Fruit fly (Drosophila melanogaster): Measurements from ENCODE around the gene CG42488.
A peak's percentile ranks its signal among the peaks of the same experiment; 100 is the strongest.

CG42488 gene

DNA sequence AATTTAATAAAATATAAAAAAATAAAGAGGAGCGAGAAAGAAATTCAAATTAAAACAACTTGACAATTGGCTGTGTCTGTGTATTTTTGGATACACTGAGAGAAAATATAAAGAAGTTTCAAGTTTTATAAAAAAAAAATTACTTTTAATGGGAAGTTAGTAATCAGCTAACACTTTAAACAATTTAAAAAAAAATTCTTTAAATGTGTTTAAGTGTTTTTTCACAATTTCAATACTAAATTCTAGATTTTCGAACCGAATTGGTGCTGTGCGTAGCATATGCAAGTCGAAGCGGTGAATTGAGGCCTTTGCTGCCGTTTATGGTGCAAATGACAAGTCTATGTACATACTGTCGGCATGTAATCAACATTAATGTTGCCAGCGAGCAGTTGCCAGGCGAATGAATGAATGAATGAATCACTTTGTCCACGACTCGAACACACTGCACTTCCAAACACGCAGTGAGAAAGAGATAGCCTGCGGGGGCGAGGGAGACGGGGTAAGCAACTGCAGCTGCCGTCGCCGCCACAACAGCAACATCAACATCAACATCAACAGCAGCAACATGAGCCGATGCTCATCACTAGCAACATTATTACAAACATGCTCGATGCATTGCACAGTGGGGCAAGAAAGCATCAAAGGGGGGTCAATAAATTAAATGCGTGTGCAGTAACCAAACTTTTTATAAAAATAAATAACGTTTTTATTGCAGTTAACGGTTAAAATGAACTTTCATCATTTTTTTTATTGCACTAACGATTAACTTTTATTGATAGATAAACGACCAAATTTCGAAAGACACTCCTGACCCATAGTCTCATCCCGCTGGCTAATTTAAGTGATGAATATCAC lies 37.1 kb upstream of the CG42488 start (continued):
- TF ChIP-seq dmrt93B (GFP tag; optimal IDR thresholded peaks at IDR 0.05) = peak; percentile 24
- TF ChIP-seq tai (GFP tag; optimal IDR thresholded peaks at IDR 0.05) = no peak
- peak; percentile 64 for TF ChIP-seq h (GFP tag; optimal IDR thresholded peaks at IDR 0.05)
- TF ChIP-seq usp (GFP tag; optimal IDR thresholded peaks at IDR 0.05) = no peak
- no peak for TF ChIP-seq CG9705 (GFP tag; optimal IDR thresholded peaks at IDR 0.05)

- TF ChIP-seq pan (optimal IDR thresholded peaks at IDR 0.05) (no peak), Hnf4 (GFP tag; optimal IDR thresholded peaks at IDR 0.05) (no peak), Hr78 (GFP tag; optimal IDR thresholded peaks at IDR 0.05) (no peak), HLH106 (tag; optimal IDR thresholded peaks at IDR 0.05) (no peak), dl (GFP tag; optimal IDR thresholded peaks at IDR 0.05; ENCODE audit: insufficient read depth in 1 of 2, partially characterized antibody in 2 of 2) (no peak), dmrt93B (GFP tag; optimal IDR thresholded peaks at IDR 0.05) (no peak), Mio (GFP tag; optimal IDR thresholded peaks at IDR 0.05) (no peak), woc (GFP tag; optimal IDR thresholded peaks at IDR 0.05) (no peak), Myc (optimal IDR thresholded peaks at IDR 0.05) (no peak), CG32264 (GFP tag; optimal IDR thresholded peaks at IDR 0.05) (no peak), h (GFP tag; optimal IDR thresholded peaks at IDR 0.05) (no peak), ey (GFP tag; optimal IDR thresholded peaks at IDR 0.05) (no peak), psq (GFP tag; optimal IDR thresholded peaks at IDR 0.05) (no peak), GATAd (GFP tag; optimal IDR thresholded peaks at IDR 0.05) (no peak), Abd-B (GFP tag; optimal IDR thresholded peaks at IDR 0.05) (no peak)
Measured at dm6 chr3R:25446482-25447300, 36.2 kb upstream of the CG42488 start.

DNA sequence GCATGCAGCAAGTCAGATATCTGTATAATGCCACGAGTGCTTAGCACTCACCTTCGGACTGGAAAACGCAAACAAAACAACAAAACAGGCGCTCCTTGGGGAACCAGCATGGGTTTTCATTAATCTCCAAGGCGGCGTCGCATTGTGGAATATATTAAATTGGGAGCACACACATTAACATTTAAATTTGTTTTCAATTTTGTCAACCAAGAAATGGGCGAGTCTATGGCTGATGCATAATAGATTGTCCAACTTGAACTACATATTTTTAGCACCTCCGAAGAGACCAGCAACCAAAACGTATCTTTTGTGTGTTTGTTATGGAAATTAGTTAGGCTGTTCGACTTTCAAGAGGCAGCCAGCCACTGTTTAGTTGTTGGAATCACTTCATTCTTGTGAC lies 35.4 kb upstream of the CG42488 start:
- TF ChIP-seq OdsH (GFP tag; optimal IDR thresholded peaks at IDR 0.05) (no peak), jim (GFP tag; optimal IDR thresholded peaks at IDR 0.05) (no peak), Hr83 (GFP tag; optimal IDR thresholded peaks at IDR 0.05; ENCODE audit: poor library complexity, severe bottlenecking) (no peak), lola (GFP tag; optimal IDR thresholded peaks at IDR 0.05) (no peak), dsf (GFP tag; optimal IDR thresholded peaks at IDR 0.05; ENCODE audit: borderline replicate concordance) (no peak), usp (GFP tag; optimal IDR thresholded peaks at IDR 0.05) (no peak), h (GFP tag; optimal IDR thresholded peaks at IDR 0.05) (no peak), psq (GFP tag; optimal IDR thresholded peaks at IDR 0.05) (no peak), Dfd (GFP tag; optimal IDR thresholded peaks at IDR 0.05) (no peak), ey (GFP tag; optimal IDR thresholded peaks at IDR 0.05) (no peak), dmrt93B (GFP tag; optimal IDR thresholded peaks at IDR 0.05) (no peak), Rel (GFP tag; optimal IDR thresholded peaks at IDR 0.05) (no peak), Rel (tag; optimal IDR thresholded peaks at IDR 0.05) (no peak), Hnf4 (GFP tag; optimal IDR thresholded peaks at IDR 0.05) (no peak)

DNA sequence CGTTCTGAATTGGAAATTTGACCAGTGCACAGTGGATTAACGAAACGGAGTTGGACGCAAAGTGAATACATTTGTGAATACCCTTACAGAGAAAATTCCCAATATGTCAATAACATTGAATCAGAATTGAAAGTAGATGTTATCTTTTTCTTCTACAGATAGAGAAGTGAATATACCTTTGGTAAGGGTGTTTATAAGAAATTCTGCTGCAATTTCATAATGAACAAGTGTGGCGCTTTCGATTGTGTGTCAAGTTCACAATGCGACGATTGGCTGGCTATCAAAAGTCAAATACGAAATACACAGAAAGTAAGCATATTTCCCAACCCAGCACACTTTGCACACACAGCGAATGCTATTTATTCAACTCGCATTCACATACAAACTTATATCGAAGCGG lies 34.6 kb upstream of the CG42488 start:
- TF ChIP-seq psq (GFP tag; optimal IDR thresholded peaks at IDR 0.05) (peak; percentile 13), ey (GFP tag; optimal IDR thresholded peaks at IDR 0.05) (no peak), h (GFP tag; optimal IDR thresholded peaks at IDR 0.05) (peak; percentile 13), Vsx2 (GFP tag; optimal IDR thresholded peaks at IDR 0.05; ENCODE audit: partially characterized antibody) (no peak)

dm6 chr3R:25448737-25449136 lies 34.2 kb upstream of the CG42488 start:
- TF ChIP-seq psq (GFP tag; optimal IDR thresholded peaks at IDR 0.05) = no peak
- no peak for TF ChIP-seq sage (GFP tag; optimal IDR thresholded peaks at IDR 0.05)
- no peak for TF ChIP-seq Dif (GFP tag; optimal IDR thresholded peaks at IDR 0.05; ENCODE audit: partially characterized antibody)
- no peak for TF ChIP-seq br (GFP tag; optimal IDR thresholded peaks at IDR 0.05)
- no peak for TF ChIP-seq GATAd (GFP tag; optimal IDR thresholded peaks at IDR 0.05)
- TF ChIP-seq CrebA (GFP tag; optimal IDR thresholded peaks at IDR 0.05; ENCODE audit: borderline replicate concordance) = no peak
- no peak for TF ChIP-seq lola (GFP tag; optimal IDR thresholded peaks at IDR 0.05)
- no peak for TF ChIP-seq Mio (GFP tag; optimal IDR thresholded peaks at IDR 0.05)
- no peak for TF ChIP-seq rgr (GFP tag; optimal IDR thresholded peaks at IDR 0.05)
- TF ChIP-seq Jra (GFP tag; optimal IDR thresholded peaks at IDR 0.05) = no peak
- TF ChIP-seq N (GFP tag; optimal IDR thresholded peaks at IDR 0.05) = no peak
- no peak for TF ChIP-seq OdsH (GFP tag; optimal IDR thresholded peaks at IDR 0.05)
- no peak for TF ChIP-seq h (GFP tag; optimal IDR thresholded peaks at IDR 0.05)
- no peak for TF ChIP-seq sv (GFP tag; optimal IDR thresholded peaks at IDR 0.05)
- no peak for TF ChIP-seq woc (GFP tag; optimal IDR thresholded peaks at IDR 0.05)
- no peak for TF ChIP-seq dmrt93B (GFP tag; optimal IDR thresholded peaks at IDR 0.05)
- TF ChIP-seq HLH106 (tag; optimal IDR thresholded peaks at IDR 0.05) = no peak
- no peak for TF ChIP-seq pan (optimal IDR thresholded peaks at IDR 0.05)
- no peak for TF ChIP-seq CG32264 (GFP tag; optimal IDR thresholded peaks at IDR 0.05)
- TF ChIP-seq ey (GFP tag; optimal IDR thresholded peaks at IDR 0.05) = no peak
